Worm (Caenorhabditis elegans) whole organism, L1 larva: Measurements from ENCODE around the gene ZK550.6.

ENCODE experiments used
- Y116A8C.19 ChIP-seq: sonication (generic microtip); optimal IDR thresholded peaks from 2 replicates; lab custom pipeline; 2016; ENCODE audit warnings: missing compliant biosample characterization, missing genetic modification characterization, borderline replicate concordance
- ama-1 ChIP-seq: fragments of 150-350 bp; optimal IDR thresholded peaks from 2 replicates; lab custom pipeline; 2014
- ces-1 ChIP-seq: fragments of 150-350 bp; optimal IDR thresholded peaks from 2 replicates; lab custom pipeline; 2014; ENCODE audit warnings: missing biosample characterization, missing genetic modification reagents, missing genetic modification characterization
- fkh-10 ChIP-seq: sonication (generic microtip); optimal IDR thresholded peaks from 2 replicates; lab custom pipeline; 2017; ENCODE audit warnings: missing biosample characterization, missing genetic modification reagents, missing genetic modification characterization
- lsy-2 ChIP-seq, 2 experiments: fragments of 150-350 bp; optimal IDR thresholded peaks; 2 replicates each; lab custom pipeline; 2014; ENCODE audit warnings: missing biosample characterization in 2 of 2, missing genetic modification characterization in 2 of 2
- mdl-1 ChIP-seq, 2 experiments: fragments of 150-350 bp; optimal IDR thresholded peaks; 2 replicates each; lab custom pipeline; 2014 to 2017; ENCODE audit warnings: missing biosample characterization in 2 of 2, missing genetic modification characterization in 2 of 2, inconsistent platforms in 1 of 2
- nhr-76 ChIP-seq: sonication (generic microtip); optimal IDR thresholded peaks from 2 replicates; lab custom pipeline; 2017; ENCODE audit warnings: missing biosample characterization, missing genetic modification characterization
- nhr-77 ChIP-seq: fragments of 150-350 bp; optimal IDR thresholded peaks from 2 replicates; lab custom pipeline; 2014; ENCODE audit warnings: missing biosample characterization, missing genetic modification characterization
- nhr-85 ChIP-seq: sonication (generic microtip); peaks from one replicate; lab custom pipeline; 2016; ENCODE audit warnings: missing genetic modification characterization, inconsistent platforms, missing compliant biosample characterization
- nhr-90 ChIP-seq: sonication (generic microtip); optimal IDR thresholded peaks from 2 replicates; lab custom pipeline; 2016; ENCODE audit warnings: mild to moderate bottlenecking, missing genetic modification characterization, missing compliant biosample characterization; ENCODE audit not compliant: poor library complexity
- skn-1 ChIP-seq: fragments of 150-350 bp; optimal IDR thresholded peaks from 2 replicates; lab custom pipeline; 2014; ENCODE audit warnings: missing biosample characterization, missing genetic modification characterization
- ztf-11 ChIP-seq, 2 experiments: sonication (generic microtip); optimal IDR thresholded peaks; 2 replicates each; lab custom pipeline; 2016 to 2017; ENCODE audit warnings: missing genetic modification characterization in 2 of 2, missing biosample characterization in 1 of 2, missing compliant biosample characterization in 1 of 2

DNA sequence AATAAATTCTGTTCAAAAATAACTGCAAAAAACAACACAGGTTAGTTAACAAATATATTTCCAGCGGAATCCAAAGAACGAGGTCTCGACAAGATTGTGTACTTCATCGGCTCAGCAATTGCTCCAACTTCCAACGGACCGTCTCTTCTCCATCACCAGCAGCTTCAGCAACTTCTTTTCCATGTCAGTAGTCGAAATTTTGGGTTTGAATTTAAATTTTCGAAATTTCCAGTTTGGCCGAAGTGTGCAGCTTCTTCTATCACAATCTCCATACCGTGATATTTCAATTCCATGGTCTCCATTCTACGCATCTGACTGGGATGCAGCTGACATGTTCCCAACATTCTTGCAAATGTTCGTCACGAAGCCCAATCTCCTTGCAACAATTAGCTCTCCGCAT lies 8.8 kb downstream of the ZK550.6 start:
- TF ChIP-seq nhr-90 (tag; lab: Kevin White, UChicago) (no peak), nhr-77 (tag; lab: Kevin White, UChicago) (no peak), ztf-11 (tag; optimal IDR thresholded peaks at IDR 0.05; lab: Kevin White, UChicago) (no peak), lsy-2 (tag; optimal IDR thresholded peaks at IDR 0.05; lab: Kevin White, UChicago) (no peak), fkh-10 (GFP tag; lab: Kevin White, UChicago) (no peak), nhr-85 (tag; lab: Kevin White, UChicago) (no peak), ama-1 (no peak), ces-1 (GFP tag; lab: Kevin White, UChicago) (no peak), mdl-1 (tag; optimal IDR thresholded peaks at IDR 0.05; lab: Kevin White, UChicago) (no peak), nhr-76 (tag; lab: Kevin White, UChicago) (no peak), skn-1 (tag; lab: Kevin White, UChicago) (no peak), Y116A8C.19 (tag; lab: Kevin White, UChicago) (no peak)
